Fruit fly (Drosophila melanogaster) S2 (cell line): ENCODE measurements around the gene CG15286.

Experiments used
- CG8478 ChIP-seq: fragments of >200 bp; optimal IDR thresholded peaks from 2 replicates; lab custom pipeline; 2018
- CTCF ChIP-seq, 2 experiments: fragments of >200 bp; optimal IDR thresholded peaks; 2 replicates each; lab custom pipeline; 2018

dm6 chr2L:14372254-14372717 lies 34.2 kb downstream of the CG15286 start:
- TF ChIP-seq CTCF (optimal IDR thresholded peaks at IDR 0.05; lab: Kevin White, UChicago): no peak
- no peak for TF ChIP-seq CG8478 (lab: Kevin White, UChicago)
